Worm (Caenorhabditis elegans): Measurements from ENCODE around the gene F10C2.3.

The F10C2.3 gene

ce11 chrV:11986078-11986869, 33.9 kb upstream of the F10C2.3 start:
- no peak for TF ChIP-seq F13C5.2 (tag; optimal IDR thresholded peaks at IDR 0.05)
- TF ChIP-seq hnd-1 (tag; optimal IDR thresholded peaks at IDR 0.05), result no peak
- no peak for TF ChIP-seq tbx-11 (GFP tag; IDR thresholded peaks at IDR 0.05)
- no peak for TF ChIP-seq aly-1 (tag; optimal IDR thresholded peaks at IDR 0.05)
- no peak for TF ChIP-seq ama-1 (optimal IDR thresholded peaks at IDR 0.05)
- TF ChIP-seq tbx-37 (GFP tag; conservative IDR thresholded peaks at IDR 0.05), result no peak
- TF ChIP-seq ets-7 (tag; optimal IDR thresholded peaks at IDR 0.05), result no peak
- no peak for TF ChIP-seq tra-4 (tag; optimal IDR thresholded peaks at IDR 0.05)
- no peak for TF ChIP-seq scrt-1 (GFP tag; IDR thresholded peaks at IDR 0.05)
- TF ChIP-seq hmbx-1 (tag; optimal IDR thresholded peaks at IDR 0.05), result no peak
- no peak for TF ChIP-seq hmg-4 (GFP tag; optimal IDR thresholded peaks at IDR 0.05)
- no peak for TF ChIP-seq pes-1 (GFP tag; IDR thresholded peaks at IDR 0.05)
- no peak for TF ChIP-seq B0310.2 (tag; optimal IDR thresholded peaks at IDR 0.05)
- TF ChIP-seq flt-1 (GFP tag; IDR thresholded peaks at IDR 0.05), result no peak
- TF ChIP-seq ceh-13 (GFP tag; optimal IDR thresholded peaks at IDR 0.05), result no peak
- no peak for TF ChIP-seq sea-1 (GFP tag; conservative IDR thresholded peaks at IDR 0.05)
- TF ChIP-seq ceh-36 (tag; optimal IDR thresholded peaks at IDR 0.05), result no peak

ce11 chrV:11989861-11990260, 30.3 kb upstream of the F10C2.3 start:
- no peak for TF ChIP-seq scrt-1 (GFP tag; IDR thresholded peaks at IDR 0.05)
- TF ChIP-seq aly-1 (tag; optimal IDR thresholded peaks at IDR 0.05), result no peak
- TF ChIP-seq sea-1 (GFP tag; conservative IDR thresholded peaks at IDR 0.05), result no peak
- no peak for TF ChIP-seq tra-4 (tag; optimal IDR thresholded peaks at IDR 0.05)
- no peak for TF ChIP-seq hmbx-1 (tag; optimal IDR thresholded peaks at IDR 0.05)
- no peak for TF ChIP-seq ets-7 (tag; optimal IDR thresholded peaks at IDR 0.05)
- TF ChIP-seq F13C5.2 (tag; optimal IDR thresholded peaks at IDR 0.05), result no peak
- no peak for TF ChIP-seq B0310.2 (tag; optimal IDR thresholded peaks at IDR 0.05)
- no peak for TF ChIP-seq hnd-1 (tag; optimal IDR thresholded peaks at IDR 0.05)
- no peak for TF ChIP-seq ceh-36 (tag; optimal IDR thresholded peaks at IDR 0.05)
- no peak for TF ChIP-seq pes-1 (GFP tag; IDR thresholded peaks at IDR 0.05)

- TF ChIP-seq pes-1 (GFP tag; IDR thresholded peaks at IDR 0.05), result no peak
- TF ChIP-seq scrt-1 (GFP tag; IDR thresholded peaks at IDR 0.05), result no peak
- no peak for TF ChIP-seq B0310.2 (tag; optimal IDR thresholded peaks at IDR 0.05)
- no peak for TF ChIP-seq flt-1 (GFP tag; IDR thresholded peaks at IDR 0.05)
- TF ChIP-seq hnd-1 (tag; optimal IDR thresholded peaks at IDR 0.05), result no peak
- TF ChIP-seq tbx-11 (GFP tag; IDR thresholded peaks at IDR 0.05), result no peak
- no peak for TF ChIP-seq F13C5.2 (tag; optimal IDR thresholded peaks at IDR 0.05)
- no peak for TF ChIP-seq hmg-4 (GFP tag; optimal IDR thresholded peaks at IDR 0.05)
- no peak for TF ChIP-seq aly-1 (tag; optimal IDR thresholded peaks at IDR 0.05)
- no peak for TF ChIP-seq hmbx-1 (tag; optimal IDR thresholded peaks at IDR 0.05)
- no peak for TF ChIP-seq ceh-36 (tag; optimal IDR thresholded peaks at IDR 0.05)
- TF ChIP-seq sea-1 (GFP tag; conservative IDR thresholded peaks at IDR 0.05), result no peak
Observed at ce11 chrV:11990511-11991127, 29.5 kb upstream of the F10C2.3 start.

ce11 chrV:11993706-11994345, 26.3 kb upstream of the F10C2.3 start, which contains the start of the genes cyl-1 and C52E4.7:
Gene cyl-1, minus strand, starts transcription at chrV:11993723.
Gene C52E4.7, plus strand, starts transcription at chrV:11994295.
- TF ChIP-seq ama-1 (optimal IDR thresholded peaks at IDR 0.05), result no peak
- no peak for TF ChIP-seq tbx-11 (GFP tag; IDR thresholded peaks at IDR 0.05)
- no peak for TF ChIP-seq tbx-37 (GFP tag; conservative IDR thresholded peaks at IDR 0.05)
- no peak for TF ChIP-seq ceh-13 (GFP tag; optimal IDR thresholded peaks at IDR 0.05)
- TF ChIP-seq scrt-1 (GFP tag; IDR thresholded peaks at IDR 0.05), result no peak
- TF ChIP-seq hnd-1 (tag; optimal IDR thresholded peaks at IDR 0.05), result no peak

ce11 chrV:11995862-11996261, 24.3 kb upstream of the F10C2.3 start, which contains the start of gene C52E4.12:
Gene C52E4.12, plus strand, starts transcription at chrV:11996162.
- no peak for TF ChIP-seq flt-1 (GFP tag; IDR thresholded peaks at IDR 0.05)
- no peak for TF ChIP-seq B0310.2 (tag; optimal IDR thresholded peaks at IDR 0.05)
- TF ChIP-seq F13C5.2 (tag; optimal IDR thresholded peaks at IDR 0.05), result no peak
- no peak for TF ChIP-seq hnd-1 (tag; optimal IDR thresholded peaks at IDR 0.05)
- no peak for TF ChIP-seq ceh-36 (tag; optimal IDR thresholded peaks at IDR 0.05)
- TF ChIP-seq sea-1 (GFP tag; conservative IDR thresholded peaks at IDR 0.05), result no peak
- TF ChIP-seq scrt-1 (GFP tag; IDR thresholded peaks at IDR 0.05), result no peak
- no peak for TF ChIP-seq tra-4 (tag; optimal IDR thresholded peaks at IDR 0.05)
- no peak for TF ChIP-seq ets-7 (tag; optimal IDR thresholded peaks at IDR 0.05)
- no peak for TF ChIP-seq ceh-13 (GFP tag; optimal IDR thresholded peaks at IDR 0.05)
- TF ChIP-seq hmbx-1 (tag; optimal IDR thresholded peaks at IDR 0.05), result no peak
- TF ChIP-seq tbx-37 (GFP tag; conservative IDR thresholded peaks at IDR 0.05), result no peak

- no peak for TF ChIP-seq tra-4 (tag; optimal IDR thresholded peaks at IDR 0.05)
- no peak for TF ChIP-seq B0310.2 (tag; optimal IDR thresholded peaks at IDR 0.05)
- no peak for TF ChIP-seq pes-1 (GFP tag; IDR thresholded peaks at IDR 0.05)
- TF ChIP-seq hmg-4 (GFP tag; optimal IDR thresholded peaks at IDR 0.05), result no peak
- no peak for TF ChIP-seq aly-1 (tag; optimal IDR thresholded peaks at IDR 0.05)
Observed at ce11 chrV:11997403-11997802, 22.7 kb upstream of the F10C2.3 start.

- peak; percentile 98 for TF ChIP-seq aly-1 (tag; optimal IDR thresholded peaks at IDR 0.05)
- TF ChIP-seq hnd-1 (tag; optimal IDR thresholded peaks at IDR 0.05), result peak; percentile 89
- TF ChIP-seq tra-4 (tag; optimal IDR thresholded peaks at IDR 0.05), result peak; percentile 93
- peak; percentile 93 for TF ChIP-seq ets-7 (tag; optimal IDR thresholded peaks at IDR 0.05)
- peak; percentile 96 for TF ChIP-seq B0310.2 (tag; optimal IDR thresholded peaks at IDR 0.05)
- no peak for TF ChIP-seq ama-1 (optimal IDR thresholded peaks at IDR 0.05)
- TF ChIP-seq pes-1 (GFP tag; IDR thresholded peaks at IDR 0.05), result peak; percentile 98
- TF ChIP-seq sea-1 (GFP tag; conservative IDR thresholded peaks at IDR 0.05), result peak; percentile 93
- TF ChIP-seq flt-1 (GFP tag; IDR thresholded peaks at IDR 0.05), result peak; percentile 98
- peak; percentile 97 for TF ChIP-seq ceh-36 (tag; optimal IDR thresholded peaks at IDR 0.05)
- TF ChIP-seq tbx-11 (GFP tag; IDR thresholded peaks at IDR 0.05), result peak; percentile 98
- TF ChIP-seq hmbx-1 (tag; optimal IDR thresholded peaks at IDR 0.05), result peak; percentile 89
- peak; percentile 94 for TF ChIP-seq ceh-13 (GFP tag; optimal IDR thresholded peaks at IDR 0.05)
- TF ChIP-seq F13C5.2 (tag; optimal IDR thresholded peaks at IDR 0.05), result peak; percentile 97
- TF ChIP-seq tbx-37 (GFP tag; conservative IDR thresholded peaks at IDR 0.05), result peak; percentile 98
- peak; percentile 98 for TF ChIP-seq scrt-1 (GFP tag; IDR thresholded peaks at IDR 0.05)
- peak; percentile 99 for TF ChIP-seq hmg-4 (GFP tag; optimal IDR thresholded peaks at IDR 0.05)
Observed at ce11 chrV:12001747-12002456, 18.2 kb upstream of the F10C2.3 start, which contains the start of gene gcy-33. Gene gcy-33, minus strand, starts transcription at chrV:12001797.

Measured in whole organism, early embryonic.